Fruit fly (Drosophila melanogaster): ENCODE data around the gene Thor.
A peak's percentile ranks its signal among the peaks of the same experiment; 100 is the strongest.

Gene Thor

dm6 chr2L:3445655-3446054 lies 32.6 kb upstream of the Thor start, which contains the start of gene CG2772:
Gene CG2772, plus strand, starts transcription at chr2L:3445992.
- TF ChIP-seq CG34367 (tag; optimal IDR thresholded peaks at IDR 0.05) (no peak), CG10348 (GFP tag; IDR thresholded peaks at IDR 0.05) (no peak), Snoo (tag; optimal IDR thresholded peaks at IDR 0.05) (no peak), rn (GFP tag; IDR thresholded peaks at IDR 0.05) (no peak), CG13204 (GFP tag; optimal IDR thresholded peaks at IDR 0.05) (no peak), CG8301 (tag; optimal IDR thresholded peaks at IDR 0.05) (no peak), fd96Ca (GFP tag; IDR thresholded peaks at IDR 0.05) (no peak), CG8159 (tag; optimal IDR thresholded peaks at IDR 0.05) (no peak), D1 (tag; optimal IDR thresholded peaks at IDR 0.05) (no peak), Ets98B (GFP tag; IDR thresholded peaks at IDR 0.05) (no peak)

- TF ChIP-seq CG17806 (tag; optimal IDR thresholded peaks at IDR 0.05) = no peak
- no peak for TF ChIP-seq Ets98B (GFP tag; IDR thresholded peaks at IDR 0.05)
- no peak for TF ChIP-seq EcR (GFP tag; optimal IDR thresholded peaks at IDR 0.05)
- no peak for TF ChIP-seq CG8301 (tag; optimal IDR thresholded peaks at IDR 0.05)
- no peak for TF ChIP-seq Snoo (tag; optimal IDR thresholded peaks at IDR 0.05)
- TF ChIP-seq D1 (tag; optimal IDR thresholded peaks at IDR 0.05) = no peak
- TF ChIP-seq CG8159 (tag; optimal IDR thresholded peaks at IDR 0.05) = no peak
- TF ChIP-seq Pif1A (GFP tag; optimal IDR thresholded peaks at IDR 0.05) = no peak
- no peak for TF ChIP-seq CG4496 (GFP tag; IDR thresholded peaks at IDR 0.05)
- TF ChIP-seq fd96Ca (GFP tag; IDR thresholded peaks at IDR 0.05) = no peak
- TF ChIP-seq CG13204 (GFP tag; optimal IDR thresholded peaks at IDR 0.05) = no peak
- no peak for TF ChIP-seq Pif1B (GFP tag; optimal IDR thresholded peaks at IDR 0.05)
- TF ChIP-seq CG12605 (GFP tag; IDR thresholded peaks at IDR 0.05) = no peak
- TF ChIP-seq CG9948 (tag; optimal IDR thresholded peaks at IDR 0.05) = no peak
- no peak for TF ChIP-seq CG10348 (GFP tag; IDR thresholded peaks at IDR 0.05)
- TF ChIP-seq rn (GFP tag; IDR thresholded peaks at IDR 0.05) = no peak
- TF ChIP-seq CG32121 (GFP tag; IDR thresholded peaks at IDR 0.05) = no peak
- no peak for TF ChIP-seq CG34367 (tag; optimal IDR thresholded peaks at IDR 0.05)
- TF ChIP-seq CG14655 (GFP tag; optimal IDR thresholded peaks at IDR 0.05) = no peak
- no peak for TF ChIP-seq CG15710 (tag; optimal IDR thresholded peaks at IDR 0.05)
Observed at dm6 chr2L:3449555-3450320, 28.5 kb upstream of the Thor start, which contains the start of gene Snx1. Gene Snx1, plus strand, starts transcription at chr2L:3449683.

- no peak for TF ChIP-seq Ets98B (GFP tag; IDR thresholded peaks at IDR 0.05)
- TF ChIP-seq Pif1A (GFP tag; optimal IDR thresholded peaks at IDR 0.05) = no peak
- TF ChIP-seq Pif1B (GFP tag; optimal IDR thresholded peaks at IDR 0.05) = no peak
- TF ChIP-seq rn (GFP tag; IDR thresholded peaks at IDR 0.05) = no peak
- no peak for TF ChIP-seq fd96Ca (GFP tag; IDR thresholded peaks at IDR 0.05)
- TF ChIP-seq CG34367 (tag; optimal IDR thresholded peaks at IDR 0.05) = no peak
- no peak for TF ChIP-seq gl (tag; optimal IDR thresholded peaks at IDR 0.05)
- no peak for TF ChIP-seq EcR (GFP tag; optimal IDR thresholded peaks at IDR 0.05)
- no peak for TF ChIP-seq CG8159 (tag; optimal IDR thresholded peaks at IDR 0.05)
- TF ChIP-seq CG15710 (tag; optimal IDR thresholded peaks at IDR 0.05) = no peak
- no peak for TF ChIP-seq CG14655 (GFP tag; optimal IDR thresholded peaks at IDR 0.05)
- TF ChIP-seq CG9948 (tag; optimal IDR thresholded peaks at IDR 0.05) = no peak
Observed at dm6 chr2L:3452286-3452685, 25.9 kb upstream of the Thor start, which contains the start of gene CG12795. Gene CG12795, plus strand, starts transcription at chr2L:3452466.

dm6 chr2L:3457007-3457406 lies 21.2 kb upstream of the Thor start, which contains the start of the genes Cog3 and Sec5:
Gene Cog3, minus strand, starts transcription at chr2L:3457064.
Gene Sec5, plus strand, starts transcription at chr2L:3457302.
- no peak for TF ChIP-seq CG10348 (GFP tag; IDR thresholded peaks at IDR 0.05)
- TF ChIP-seq CG32121 (GFP tag; IDR thresholded peaks at IDR 0.05) = peak; percentile 63
- TF ChIP-seq CG14655 (GFP tag; optimal IDR thresholded peaks at IDR 0.05) = no peak
- TF ChIP-seq Ets98B (GFP tag; IDR thresholded peaks at IDR 0.05) = no peak; the same call in 1 of the 2 replicates
- TF ChIP-seq gl (tag; optimal IDR thresholded peaks at IDR 0.05) = no peak
- no peak for TF ChIP-seq rn (GFP tag; IDR thresholded peaks at IDR 0.05)
- TF ChIP-seq D1 (tag; optimal IDR thresholded peaks at IDR 0.05) = no peak
- no peak for TF ChIP-seq CG12605 (GFP tag; IDR thresholded peaks at IDR 0.05)
- TF ChIP-seq Pif1B (GFP tag; optimal IDR thresholded peaks at IDR 0.05) = no peak
- TF ChIP-seq Snoo (tag; optimal IDR thresholded peaks at IDR 0.05) = peak; percentile 59
- no peak for TF ChIP-seq CG8159 (tag; optimal IDR thresholded peaks at IDR 0.05)
- TF ChIP-seq CG15710 (tag; optimal IDR thresholded peaks at IDR 0.05) = peak; percentile 73
- no peak for TF ChIP-seq CG13204 (GFP tag; optimal IDR thresholded peaks at IDR 0.05)
- TF ChIP-seq CG8301 (tag; optimal IDR thresholded peaks at IDR 0.05) = no peak
- peak; percentile 47 for TF ChIP-seq CG9948 (tag; optimal IDR thresholded peaks at IDR 0.05)
- peak; percentile 48 for TF ChIP-seq CG17806 (tag; optimal IDR thresholded peaks at IDR 0.05)
- TF ChIP-seq CG4496 (GFP tag; IDR thresholded peaks at IDR 0.05) = peak; percentile 55; the same call in 2 of the 3 replicates
- TF ChIP-seq Pif1A (GFP tag; optimal IDR thresholded peaks at IDR 0.05) = no peak
- TF ChIP-seq CG34367 (tag; optimal IDR thresholded peaks at IDR 0.05) = no peak
- peak; percentile 59; the same call in 2 of the 3 replicates for TF ChIP-seq fd96Ca (GFP tag; IDR thresholded peaks at IDR 0.05)
- TF ChIP-seq EcR (GFP tag; optimal IDR thresholded peaks at IDR 0.05) = no peak

- TF ChIP-seq CG9948 (tag; optimal IDR thresholded peaks at IDR 0.05) (no peak), fd96Ca (GFP tag; IDR thresholded peaks at IDR 0.05) (no peak), CG4496 (GFP tag; IDR thresholded peaks at IDR 0.05) (no peak), CG32121 (GFP tag; IDR thresholded peaks at IDR 0.05) (no peak), CG10348 (GFP tag; IDR thresholded peaks at IDR 0.05) (no peak), CG34367 (tag; optimal IDR thresholded peaks at IDR 0.05) (no peak), rn (GFP tag; IDR thresholded peaks at IDR 0.05) (no peak), gl (tag; optimal IDR thresholded peaks at IDR 0.05) (no peak), CG12605 (GFP tag; IDR thresholded peaks at IDR 0.05) (no peak), Ets98B (GFP tag; IDR thresholded peaks at IDR 0.05) (no peak), D1 (tag; optimal IDR thresholded peaks at IDR 0.05) (no peak), Pif1A (GFP tag; optimal IDR thresholded peaks at IDR 0.05) (no peak), CG8301 (tag; optimal IDR thresholded peaks at IDR 0.05) (no peak), CG13204 (GFP tag; optimal IDR thresholded peaks at IDR 0.05) (no peak), CG15710 (tag; optimal IDR thresholded peaks at IDR 0.05) (no peak), CG8159 (tag; optimal IDR thresholded peaks at IDR 0.05) (no peak), CG17806 (tag; optimal IDR thresholded peaks at IDR 0.05) (no peak), Pif1B (GFP tag; optimal IDR thresholded peaks at IDR 0.05) (no peak), EcR (GFP tag; optimal IDR thresholded peaks at IDR 0.05) (no peak)
Observed at dm6 chr2L:3461760-3462159, 16.5 kb upstream of the Thor start, which contains the start of gene CG3246. Gene CG3246, minus strand, starts transcription at chr2L:3461952.
